Worm (Caenorhabditis elegans) whole organism, L1 larva: ENCODE results near the gene aakg-5.

Experiments
- C04F5.9 ChIP-seq: sonication (generic microtip); optimal IDR thresholded peaks from 2 replicates; lab custom pipeline; 2016; ENCODE audit warnings: missing genetic modification characterization, missing compliant biosample characterization
- C16A3.4 ChIP-seq: fragments of 150-350 bp; optimal IDR thresholded peaks from 2 replicates; lab custom pipeline; 2014; ENCODE audit warnings: missing biosample characterization, missing genetic modification characterization
- C34B4.2 ChIP-seq: sonication (generic microtip); optimal IDR thresholded peaks from 2 replicates; lab custom pipeline; 2017; ENCODE audit warnings: mild to moderate bottlenecking, missing genetic modification characterization, missing compliant biosample characterization
- aha-1 ChIP-seq: fragments of 150-350 bp; optimal IDR thresholded peaks from 2 replicates; lab custom pipeline; 2014; ENCODE audit warnings: missing biosample characterization, missing genetic modification characterization
- alr-1 ChIP-seq: fragments of 200-800 bp; sonication (Bioruptor generic); optimal IDR thresholded peaks from 2 replicates; lab custom pipeline; 2018; ENCODE audit warnings: borderline replicate concordance, mild to moderate bottlenecking, missing genetic modification characterization, missing compliant biosample characterization
- ceh-63 ChIP-seq: fragments of 200-800 bp; sonication (Bioruptor generic); optimal IDR thresholded peaks from 2 replicates; lab custom pipeline; 2018; ENCODE audit warnings: mild to moderate bottlenecking, missing genetic modification characterization, missing compliant biosample characterization
- ceh-8 ChIP-seq: fragments of 200-800 bp; sonication (Bioruptor generic); optimal IDR thresholded peaks from 2 replicates; lab custom pipeline; 2018; ENCODE audit warnings: mild to moderate bottlenecking, missing genetic modification characterization, moderate library complexity, missing compliant biosample characterization
- ceh-82 ChIP-seq, 3 experiments: fragments of 150-350 bp in 1 of 3; sonication (generic microtip) in 2 of 3; optimal IDR thresholded peaks; 2 replicates each; lab custom pipeline; 2014 to 2017; ENCODE audit warnings: missing biosample characterization in 3 of 3, missing genetic modification characterization in 3 of 3
- ceh-90 ChIP-seq: sonication (generic microtip); optimal IDR thresholded peaks from 2 replicates; lab custom pipeline; 2016; ENCODE audit warnings: missing genetic modification characterization, missing compliant biosample characterization
- ces-1 ChIP-seq: fragments of 150-350 bp; optimal IDR thresholded peaks from 2 replicates; lab custom pipeline; 2014; ENCODE audit warnings: missing biosample characterization, missing genetic modification reagents, missing genetic modification characterization
- dpl-1 ChIP-seq, 3 experiments: fragments of 150-350 bp in 2 of 3; sonication (generic microtip) in 1 of 3; optimal IDR thresholded peaks; 2 replicates each; lab custom pipeline; 2014 to 2017; ENCODE audit warnings: missing biosample characterization in 3 of 3, missing genetic modification characterization in 3 of 3, missing genetic modification reagents in 3 of 3
- egl-27 ChIP-seq, 2 experiments: fragments of 150-350 bp in 1 of 2; sonication (generic microtip); optimal IDR thresholded peaks; 3 replicates each; lab custom pipeline; 2017 to 2018; ENCODE audit warnings: missing biosample characterization in 2 of 2, missing genetic modification characterization in 2 of 2, missing genetic modification reagents in 2 of 2
- ets-5 ChIP-seq: fragments of 200-800 bp; sonication (Bioruptor generic); IDR thresholded peaks from 2 replicates; pipeline ENCODE4 v1.3.6; 2022; ENCODE audit warnings: missing genetic modification characterization, missing compliant biosample characterization
- fkh-8 ChIP-seq: sonication (generic microtip); optimal IDR thresholded peaks from 2 replicates; lab custom pipeline; 2016; ENCODE audit warnings: mild to moderate bottlenecking, missing genetic modification characterization, missing compliant biosample characterization
- fos-1 ChIP-seq: fragments of 150-350 bp; optimal IDR thresholded peaks from 2 replicates; lab custom pipeline; 2014; ENCODE audit warnings: missing biosample characterization, missing genetic modification characterization
- hlh-4 ChIP-seq: sonication (generic microtip); optimal IDR thresholded peaks from 2 replicates; lab custom pipeline; 2016; ENCODE audit warnings: mild to moderate bottlenecking, missing genetic modification characterization, missing compliant biosample characterization
- hpl-2 ChIP-seq: fragments of 150-350 bp; optimal IDR thresholded peaks from 2 replicates; lab custom pipeline; 2014; ENCODE audit warnings: missing biosample characterization, missing genetic modification reagents, missing genetic modification characterization
- isw-1 ChIP-seq: fragments of 200-800 bp; sonication (Bioruptor generic); IDR thresholded peaks from 2 replicates; pipeline ENCODE4 v1.3.6; 2022; ENCODE audit warnings: missing genetic modification characterization, missing compliant biosample characterization
- jun-1 ChIP-seq: fragments of 150-350 bp; optimal IDR thresholded peaks from 2 replicates; lab custom pipeline; 2014; ENCODE audit warnings: missing biosample characterization, missing genetic modification reagents, missing genetic modification characterization
- lin-13 ChIP-seq: fragments of 150-350 bp; optimal IDR thresholded peaks from 2 replicates; lab custom pipeline; 2014; ENCODE audit warnings: missing biosample characterization, missing genetic modification reagents, missing genetic modification characterization
- lin-14 ChIP-seq: fragments of 200-800 bp; sonication (Bioruptor generic); optimal IDR thresholded peaks from 2 replicates; lab custom pipeline; 2018; ENCODE audit warnings: mild to moderate bottlenecking, missing genetic modification characterization, moderate library complexity, missing compliant biosample characterization
- lir-3 ChIP-seq: sonication (generic microtip); optimal IDR thresholded peaks from 2 replicates; lab custom pipeline; 2016; ENCODE audit warnings: mild to moderate bottlenecking, missing genetic modification characterization, moderate library complexity, missing compliant biosample characterization; ENCODE audit not compliant: poor library complexity
- mef-2 ChIP-seq: fragments of 150-350 bp; optimal IDR thresholded peaks from 2 replicates; lab custom pipeline; 2014; ENCODE audit warnings: missing biosample characterization, missing genetic modification characterization
- nhr-19 ChIP-seq: fragments of 200-800 bp; sonication (Bioruptor generic); conservative IDR thresholded peaks from 2 replicates; pipeline ENCODE4 v1.3.6; 2022; ENCODE audit warnings: missing genetic modification characterization, missing compliant biosample characterization
- nhr-28 ChIP-seq: fragments of 150-350 bp; optimal IDR thresholded peaks from 2 replicates; lab custom pipeline; 2014; ENCODE audit warnings: missing biosample characterization, missing genetic modification characterization
- nhr-71 ChIP-seq: sonication (generic microtip); optimal IDR thresholded peaks from 2 replicates; lab custom pipeline; 2016; ENCODE audit warnings: mild to moderate bottlenecking, missing genetic modification characterization, moderate library complexity, missing compliant biosample characterization
- nhr-77 ChIP-seq: fragments of 150-350 bp; optimal IDR thresholded peaks from 2 replicates; lab custom pipeline; 2014; ENCODE audit warnings: missing biosample characterization, missing genetic modification characterization
- nhr-84 ChIP-seq: sonication (generic microtip); optimal IDR thresholded peaks from 2 replicates; lab custom pipeline; 2017; ENCODE audit warnings: missing biosample characterization, missing genetic modification characterization
- rnt-1 ChIP-seq: sonication (generic microtip); optimal IDR thresholded peaks from 2 replicates; lab custom pipeline; 2016; ENCODE audit warnings: mild to moderate bottlenecking, missing genetic modification characterization, moderate library complexity, missing compliant biosample characterization
- skn-1 ChIP-seq: fragments of 150-350 bp; optimal IDR thresholded peaks from 2 replicates; lab custom pipeline; 2014; ENCODE audit warnings: missing biosample characterization, missing genetic modification characterization
- snu-23 ChIP-seq: sonication (generic microtip); optimal IDR thresholded peaks from 2 replicates; lab custom pipeline; 2016; ENCODE audit warnings: missing genetic modification characterization, missing compliant biosample characterization
- sox-4 ChIP-seq: sonication (generic microtip); optimal IDR thresholded peaks from 2 replicates; lab custom pipeline; 2016; ENCODE audit warnings: missing genetic modification characterization, missing compliant biosample characterization
- sup-37 ChIP-seq: fragments of 200-800 bp; sonication (Bioruptor generic); optimal IDR thresholded peaks from 2 replicates; lab custom pipeline; 2018; ENCODE audit warnings: mild to moderate bottlenecking, missing genetic modification characterization, missing compliant biosample characterization
- swsn-7 ChIP-seq: sonication (generic microtip); optimal IDR thresholded peaks from 2 replicates; lab custom pipeline; 2016; ENCODE audit warnings: missing genetic modification characterization, missing compliant biosample characterization
- tbx-2 ChIP-seq: sonication (generic microtip); optimal IDR thresholded peaks from 2 replicates; lab custom pipeline; 2016; ENCODE audit warnings: missing genetic modification characterization, missing compliant biosample characterization
- unc-130 ChIP-seq: fragments of 150-350 bp; optimal IDR thresholded peaks from 2 replicates; lab custom pipeline; 2017; ENCODE audit warnings: missing biosample characterization, missing genetic modification characterization, inconsistent platforms
- unc-98 ChIP-seq: fragments of 200-800 bp; sonication (Bioruptor generic); IDR thresholded peaks from 2 replicates; pipeline ENCODE4 v1.3.6; 2022; ENCODE audit warnings: missing genetic modification characterization, missing compliant biosample characterization
- vab-15 ChIP-seq: sonication (generic microtip); optimal IDR thresholded peaks from 2 replicates; lab custom pipeline; 2017; ENCODE audit warnings: missing genotype, mild to moderate bottlenecking, missing genetic modification characterization, missing compliant biosample characterization
- zag-1 ChIP-seq: fragments of 150-350 bp; optimal IDR thresholded peaks from 2 replicates; lab custom pipeline; 2014; ENCODE audit warnings: missing biosample characterization, missing genetic modification characterization
- zip-4 ChIP-seq: fragments of 200-800 bp; sonication (Bioruptor generic); optimal IDR thresholded peaks from 2 replicates; lab custom pipeline; 2018; ENCODE audit warnings: mild to moderate bottlenecking, missing genetic modification characterization, moderate library complexity, missing compliant biosample characterization
- ztf-4 ChIP-seq: fragments of 150-350 bp; optimal IDR thresholded peaks from 2 replicates; lab custom pipeline; 2014; ENCODE audit warnings: missing biosample characterization, missing genetic modification characterization

Gene aakg-5

ce11 chrII:9954885-9955284, 20.0 kb downstream of the aakg-5 start, which contains the start of gene egl-43:
egl-43 (plus strand) TSS chrII:9955185.
- TF ChIP-seq lin-13 = no peak
- TF ChIP-seq nhr-28 = no peak
- no peak for TF ChIP-seq C34B4.2 (tag; lab: Kevin White, UChicago)
- TF ChIP-seq alr-1 (tag; lab: Kevin White, UChicago) = no peak
- no peak for TF ChIP-seq swsn-7 (tag; lab: Kevin White, UChicago)
- no peak for TF ChIP-seq nhr-71 (tag; lab: Kevin White, UChicago)
- no peak for TF ChIP-seq isw-1
- TF ChIP-seq ztf-4 (tag; lab: Kevin White, UChicago) = no peak
- no peak for TF ChIP-seq zip-4 (GFP tag; lab: Kevin White, UChicago)
- TF ChIP-seq sup-37 (GFP tag; lab: Kevin White, UChicago) = no peak
- TF ChIP-seq fos-1 (tag; lab: Kevin White, UChicago) = no peak
- no peak for TF ChIP-seq hpl-2
- TF ChIP-seq skn-1 = no peak
- no peak for TF ChIP-seq tbx-2 (tag; lab: Kevin White, UChicago)

ce11 chrII:9951846-9952245, 23.1 kb downstream of the aakg-5 start:
- no peak for TF ChIP-seq lin-13
- TF ChIP-seq nhr-71 (tag; lab: Kevin White, UChicago) = peak; percentile 17
- TF ChIP-seq hlh-4 (tag; lab: Kevin White, UChicago) = peak; percentile 62
- no peak for TF ChIP-seq unc-98
- TF ChIP-seq fkh-8 = peak; percentile 53

- TF ChIP-seq nhr-19 (GFP tag; lab: Robert Waterston, UW) (no peak), rnt-1 (tag; lab: Kevin White, UChicago) (no peak), C34B4.2 (tag; lab: Kevin White, UChicago) (no peak), ceh-90 (tag; lab: Kevin White, UChicago) (no peak), unc-130 (no peak), lin-14 (GFP tag; lab: Kevin White, UChicago) (no peak), mef-2 (tag; lab: Kevin White, UChicago) (no peak), ets-5 (GFP tag; lab: Robert Waterston, UW) (no peak), ztf-4 (tag; lab: Kevin White, UChicago) (no peak), ceh-82 (tag; optimal IDR thresholded peaks at IDR 0.05; lab: Kevin White, UChicago) (no peak)
These were observed 26.3 kb downstream of the aakg-5 start for ce11 chrII:9948662-9949061.

ce11 chrII:9943837-9944236, 31.1 kb downstream of the aakg-5 start, which contains the start of gene flad-1:
flad-1 (plus strand) TSS chrII:9944137.
- TF ChIP-seq jun-1 (tag; lab: Kevin White, UChicago) = no peak
- no peak for TF ChIP-seq sox-4 (tag; lab: Kevin White, UChicago)
- no peak for TF ChIP-seq zag-1 (tag; lab: Kevin White, UChicago)
- TF ChIP-seq sup-37 (GFP tag; lab: Kevin White, UChicago) = no peak
- TF ChIP-seq nhr-77 (tag; lab: Kevin White, UChicago) = no peak
- TF ChIP-seq ceh-8 (GFP tag; lab: Kevin White, UChicago) = no peak
- TF ChIP-seq C16A3.4 (tag; lab: Kevin White, UChicago) = no peak
- TF ChIP-seq nhr-84 (tag; lab: Kevin White, UChicago) = no peak
- no peak for TF ChIP-seq lir-3 (tag; lab: Kevin White, UChicago)
- TF ChIP-seq dpl-1 (GFP tag; optimal IDR thresholded peaks at IDR 0.05; lab: Kevin White, UChicago) = no peak
- no peak for TF ChIP-seq ztf-4 (tag; lab: Kevin White, UChicago)
- no peak for TF ChIP-seq C04F5.9 (tag; lab: Kevin White, UChicago)
- no peak for TF ChIP-seq ceh-63 (GFP tag; lab: Kevin White, UChicago)
- TF ChIP-seq aha-1 (tag; lab: Kevin White, UChicago) = no peak
- no peak for TF ChIP-seq nhr-28
- no peak for TF ChIP-seq egl-27 (tag; optimal IDR thresholded peaks at IDR 0.05; lab: Kevin White, UChicago)
- TF ChIP-seq vab-15 = no peak
- no peak for TF ChIP-seq snu-23 (GFP tag; lab: Kevin White, UChicago)
- TF ChIP-seq ces-1 (GFP tag; lab: Kevin White, UChicago) = no peak
